Fruit fly (Drosophila melanogaster) whole organism, prepupa: ENCODE results near the gene raskol.

ENCODE experiments used
- CG10631 ChIP-seq: fragments of 200-800 bp; sonication (Bioruptor generic); optimal IDR thresholded peaks from 2 replicates; lab custom pipeline; 2016; ENCODE audit warnings: missing biosample characterization, missing genetic modification characterization
- CG11294 ChIP-seq: fragments of 200-800 bp; sonication (Bioruptor generic); IDR thresholded peaks from 2 replicates; pipeline ENCODE4 v1.3.6; 2022; ENCODE audit warnings: missing biosample characterization, missing genetic modification characterization
- CG32006 ChIP-seq: fragments of 200-800 bp; sonication (Bioruptor generic); optimal IDR thresholded peaks from 3 replicates; lab custom pipeline; 2017; ENCODE audit warnings: missing biosample characterization, mild to moderate bottlenecking, missing genetic modification characterization
- CG8632 ChIP-seq: fragments of 200-800 bp; sonication (Bioruptor generic); optimal IDR thresholded peaks from 3 replicates; lab custom pipeline; 2016; ENCODE audit warnings: missing biosample characterization, missing genetic modification characterization
- CG9139 ChIP-seq: fragments of 200-800 bp; sonication (Bioruptor generic); optimal IDR thresholded peaks from 3 replicates; lab custom pipeline; 2017; ENCODE audit warnings: missing biosample characterization, mild to moderate bottlenecking, missing genetic modification characterization
- Eip75B ChIP-seq: fragments of 200-800 bp; sonication (Bioruptor generic); optimal IDR thresholded peaks from 3 replicates; lab custom pipeline; 2016; ENCODE audit warnings: missing biosample characterization, missing genetic modification characterization
- Met ChIP-seq: fragments of 200-800 bp; sonication (Bioruptor generic); optimal IDR thresholded peaks from 3 replicates; lab custom pipeline; 2016; ENCODE audit warnings: missing biosample characterization, missing genetic modification characterization
- OdsH ChIP-seq: fragments of 200-800 bp; sonication (Bioruptor generic); optimal IDR thresholded peaks from 3 replicates; lab custom pipeline; 2016; ENCODE audit warnings: missing biosample characterization, missing genetic modification characterization
- Sox15 ChIP-seq: fragments of 200-800 bp; sonication (Bioruptor generic); optimal IDR thresholded peaks from 3 replicates; lab custom pipeline; 2016; ENCODE audit warnings: missing biosample characterization, missing genetic modification characterization
- achi ChIP-seq: fragments of 200-800 bp; sonication (Bioruptor generic); optimal IDR thresholded peaks from 3 replicates; lab custom pipeline; 2016; ENCODE audit warnings: missing biosample characterization, missing genetic modification characterization
- dsx ChIP-seq: fragments of 200-800 bp; optimal IDR thresholded peaks from 3 replicates; lab custom pipeline; 2019; ENCODE audit warnings: missing biosample characterization, mild to moderate bottlenecking, missing genetic modification characterization, moderate library complexity; ENCODE audit not compliant: poor library complexity, severe bottlenecking
- lz ChIP-seq: fragments of 200-800 bp; sonication (Bioruptor generic); optimal IDR thresholded peaks from 3 replicates; lab custom pipeline; 2016; ENCODE audit warnings: missing biosample characterization, missing genetic modification characterization

DNA sequence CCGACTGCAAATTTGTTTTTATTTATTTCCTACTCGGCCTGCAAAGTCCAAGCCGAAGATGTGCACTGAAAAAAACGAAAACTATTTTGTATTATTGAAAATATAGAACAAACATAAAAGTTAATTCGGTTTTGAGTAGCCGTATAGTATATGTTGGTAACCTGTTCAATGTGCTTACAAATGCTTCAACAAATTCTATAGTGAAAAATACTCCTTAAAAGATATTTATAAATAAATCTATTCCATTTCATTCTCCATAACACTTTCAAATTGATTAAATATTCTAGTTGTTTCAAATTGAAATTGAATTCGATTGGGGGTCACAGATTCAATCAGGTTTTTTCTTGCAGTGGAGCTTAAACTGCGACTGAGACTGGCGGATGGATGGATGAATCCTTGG is 45.2 kb downstream of the raskol start:
- peak; percentile 58 for TF ChIP-seq OdsH (GFP tag; lab: Kevin White, UChicago)
- TF ChIP-seq CG32006 (GFP tag; lab: Kevin White, UChicago) = no peak
- TF ChIP-seq CG8632 (GFP tag; lab: Kevin White, UChicago) = no peak
- TF ChIP-seq Met (GFP tag; lab: Kevin White, UChicago) = peak; percentile 53
- no peak for TF ChIP-seq CG9139 (GFP tag; lab: Kevin White, UChicago)
- TF ChIP-seq Eip75B (GFP tag; lab: Kevin White, UChicago) = no peak
- no peak for TF ChIP-seq dsx
- TF ChIP-seq lz (GFP tag; lab: Kevin White, UChicago) = peak; percentile 8
- no peak for TF ChIP-seq achi (GFP tag; lab: Kevin White, UChicago)
- TF ChIP-seq Sox15 = no peak
- peak; percentile 32 for TF ChIP-seq CG10631 (GFP tag; lab: Kevin White, UChicago)
- TF ChIP-seq CG11294 (GFP tag; lab: Robert Waterston, UW) = no peak
